Worm (Caenorhabditis elegans) whole organism, L3 larva: Measurements from ENCODE around the gene E03H12.4.

Experiments
- elt-3 ChIP-seq, 3 experiments: fragments of 150-350 bp in 1 of 3; sonication (generic microtip) in 2 of 3; optimal IDR thresholded peaks; 2 replicates in 2 of 3; 4 replicates in 1 of 3; lab custom pipeline; 2014 to 2017; ENCODE audit warnings: missing biosample characterization in 3 of 3, missing genetic modification characterization in 3 of 3
- fkh-10 ChIP-seq: sonication (generic microtip); optimal IDR thresholded peaks from 2 replicates; lab custom pipeline; 2017; ENCODE audit warnings: missing biosample characterization, missing genetic modification reagents, missing genetic modification characterization
- lsy-12 ChIP-seq: sonication (generic microtip); optimal IDR thresholded peaks from 2 replicates; lab custom pipeline; 2016; ENCODE audit warnings: mild to moderate bottlenecking, missing genetic modification characterization, missing compliant biosample characterization
- nhr-237 ChIP-seq: fragments of 150-350 bp; optimal IDR thresholded peaks from 2 replicates; lab custom pipeline; 2014; ENCODE audit warnings: missing biosample characterization, missing genetic modification characterization
- nhr-43 ChIP-seq: sonication (generic microtip); optimal IDR thresholded peaks from 2 replicates; lab custom pipeline; 2016; ENCODE audit warnings: mild to moderate bottlenecking, missing genetic modification characterization, missing compliant biosample characterization; ENCODE audit not compliant: poor library complexity, severe bottlenecking
- pha-4 ChIP-seq: fragments of 150-350 bp; optimal IDR thresholded peaks from 2 replicates; lab custom pipeline; 2014; ENCODE audit warnings: missing biosample characterization, missing genetic modification reagents, missing genetic modification characterization
- snpc-4 ChIP-seq: fragments of 150-350 bp; optimal IDR thresholded peaks from 2 replicates; lab custom pipeline; 2014; ENCODE audit warnings: missing biosample characterization, missing genetic modification characterization
- unc-62 ChIP-seq: fragments of 150-350 bp; sonication (generic microtip); optimal IDR thresholded peaks from 4 replicates; lab custom pipeline; 2014; ENCODE audit warnings: missing biosample characterization, missing genetic modification reagents, missing genetic modification characterization

DNA sequence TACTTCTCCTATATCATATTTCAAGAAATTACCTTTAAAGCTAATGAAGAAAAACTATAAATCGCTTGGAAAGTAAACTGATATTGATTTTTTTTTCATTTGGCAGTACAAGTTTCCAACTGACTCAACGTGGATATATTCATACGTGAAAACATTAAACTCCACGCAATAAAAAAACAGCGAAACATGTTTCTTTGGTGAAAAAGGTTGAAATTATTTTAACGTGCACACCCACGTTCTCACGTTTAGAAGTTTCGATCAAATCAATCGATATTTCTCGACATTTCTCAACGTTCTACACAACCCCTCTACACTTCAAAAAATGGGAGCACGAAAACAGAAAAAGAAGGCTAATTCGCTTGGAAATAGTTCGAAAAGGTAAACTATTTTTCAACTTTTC lies 46.6 kb downstream of the E03H12.4 start, which contains the start of the genes best-6 and C09B9.2:
- TF ChIP-seq elt-3 (tag; optimal IDR thresholded peaks at IDR 0.05; lab: Kevin White, UChicago) (no peak), unc-62 (GFP tag; lab: Kevin White, UChicago) (no peak), fkh-10 (no peak), nhr-43 (tag; lab: Kevin White, UChicago) (no peak), snpc-4 (tag; lab: Kevin White, UChicago) (no peak), pha-4 (tag; lab: Kevin White, UChicago) (no peak), lsy-12 (tag; lab: Kevin White, UChicago) (no peak), nhr-237 (tag; lab: Kevin White, UChicago) (no peak)
